Fruit fly (Drosophila melanogaster): ENCODE results near the gene PIG-K.

Gene PIG-K

dm6 chrX:2041312-2041918 is 32.3 kb upstream of the PIG-K start, which contains the start of gene CG4313 (continued):
- TF ChIP-seq fd3F (GFP tag; optimal IDR thresholded peaks at IDR 0.05): peak; percentile 40
- no peak for TF ChIP-seq Hr39 (optimal IDR thresholded peaks at IDR 0.05)
- peak; percentile 28 for TF ChIP-seq odd (GFP tag; optimal IDR thresholded peaks at IDR 0.05)
- TF ChIP-seq sc (optimal IDR thresholded peaks at IDR 0.05): no peak
- no peak for TF ChIP-seq sc (GFP tag; optimal IDR thresholded peaks at IDR 0.05)
- peak; percentile 59 for TF ChIP-seq CG12659 (GFP tag; optimal IDR thresholded peaks at IDR 0.05)
- peak; percentile 22 for TF ChIP-seq gfzf (GFP tag; optimal IDR thresholded peaks at IDR 0.05)
- TF ChIP-seq dmrt11E (tag; optimal IDR thresholded peaks at IDR 0.05): peak; percentile 69
- peak; percentile 48; the same call in 1 of the 2 replicates for TF ChIP-seq CG14441 (GFP tag; IDR thresholded peaks at IDR 0.05)
- TF ChIP-seq trem (tag; optimal IDR thresholded peaks at IDR 0.05): peak; percentile 92
- TF ChIP-seq so (GFP tag; IDR thresholded peaks at IDR 0.05): 0 out of 3 replicates have a peak, but pooled peaks have one; percentile 26
- TF ChIP-seq CG6854 (GFP tag; optimal IDR thresholded peaks at IDR 0.05): no peak
- TF ChIP-seq hth (optimal IDR thresholded peaks at IDR 0.05): no peak
- peak; percentile 51 for TF ChIP-seq CG14667 (GFP tag; IDR thresholded peaks at IDR 0.05)
- no peak for TF ChIP-seq fd102C (GFP tag; optimal IDR thresholded peaks at IDR 0.05)
- TF ChIP-seq Nf-YC (tag; optimal IDR thresholded peaks at IDR 0.05): peak; percentile 72
- peak; percentile 69 for TF ChIP-seq CG7357 (GFP tag; IDR thresholded peaks at IDR 0.05)
- TF ChIP-seq CG34224 (GFP tag; IDR thresholded peaks at IDR 0.05; ENCODE audit: partially characterized antibody): peak; percentile 89
- TF ChIP-seq CG14860 (GFP tag; IDR thresholded peaks at IDR 0.05; ENCODE audit: partially characterized antibody): peak; percentile 88
- peak; percentile 56 for TF ChIP-seq CG7556 (GFP tag; optimal IDR thresholded peaks at IDR 0.05)
- peak; percentile 71 to 78 for TF ChIP-seq dpn (GFP tag; optimal IDR thresholded peaks at IDR 0.05)
- peak; percentile 90 for TF ChIP-seq CG13287 (GFP tag; IDR thresholded peaks at IDR 0.05; ENCODE audit: partially characterized antibody)
- no peak for TF ChIP-seq sens-2 (GFP tag; IDR thresholded peaks at IDR 0.05)
- TF ChIP-seq zfh1 (GFP tag; IDR thresholded peaks at IDR 0.05): peak; percentile 54; the same call in 1 of the 3 replicates
- TF ChIP-seq Mad (GFP tag; optimal IDR thresholded peaks at IDR 0.05): peak; percentile 14
- peak; percentile 74 for TF ChIP-seq CG7786 (GFP tag; optimal IDR thresholded peaks at IDR 0.05)
- no peak for TF ChIP-seq CG10321 (GFP tag; IDR thresholded peaks at IDR 0.05)
- TF ChIP-seq CG11093 (GFP tag; IDR thresholded peaks at IDR 0.05): no peak
- peak; percentile 77 for TF ChIP-seq Xbp1 (GFP tag; optimal IDR thresholded peaks at IDR 0.05)
- peak; percentile 37; the same call in 1 of the 2 replicates for TF ChIP-seq gsb (GFP tag; IDR thresholded peaks at IDR 0.05)
- peak; percentile 26 for TF ChIP-seq tio (GFP tag; optimal IDR thresholded peaks at IDR 0.05)
- peak; percentile 76 for TF ChIP-seq sug (tag; optimal IDR thresholded peaks at IDR 0.05)
- peak; percentile 51 for TF ChIP-seq dm (GFP tag; optimal IDR thresholded peaks at IDR 0.05)
- TF ChIP-seq CG17912 (GFP tag; optimal IDR thresholded peaks at IDR 0.05): no peak
- TF ChIP-seq gem (tag; optimal IDR thresholded peaks at IDR 0.05): peak; percentile 74
- TF ChIP-seq jing (GFP tag; optimal IDR thresholded peaks at IDR 0.05): no peak
- peak; percentile 34 for TF ChIP-seq Oli (tag; optimal IDR thresholded peaks at IDR 0.05)
- TF ChIP-seq CG1647 (GFP tag; optimal IDR thresholded peaks at IDR 0.05): peak; percentile 11
- no peak for TF ChIP-seq CTCF (GFP tag; optimal IDR thresholded peaks at IDR 0.05)
- peak; percentile 52 for TF ChIP-seq CG10654 (GFP tag; optimal IDR thresholded peaks at IDR 0.05)
- TF ChIP-seq ac (GFP tag; optimal IDR thresholded peaks at IDR 0.05): no peak
- no peak for TF ChIP-seq bigmax (GFP tag; optimal IDR thresholded peaks at IDR 0.05)
- peak; percentile 25 for TF ChIP-seq CG12071 (GFP tag; optimal IDR thresholded peaks at IDR 0.05)
- peak; percentile 26 for TF ChIP-seq CG12744 (GFP tag; optimal IDR thresholded peaks at IDR 0.05)
- TF ChIP-seq org-1 (GFP tag; optimal IDR thresholded peaks at IDR 0.05): peak; percentile 58
- TF ChIP-seq cad (GFP tag; optimal IDR thresholded peaks at IDR 0.05): no peak
- TF ChIP-seq CG8765 (GFP tag; IDR thresholded peaks at IDR 0.05): peak; percentile 46; the same call in 1 of the 2 replicates
- TF ChIP-seq CG7987 (GFP tag; optimal IDR thresholded peaks at IDR 0.05): peak; percentile 20
- peak; percentile 95 for TF ChIP-seq Med (GFP tag)
- TF ChIP-seq GATAe (GFP tag; conservative IDR thresholded peaks at IDR 0.05): no peak; the same call in 1 of the 2 replicates
- TF ChIP-seq salm (tag; optimal IDR thresholded peaks at IDR 0.05): no peak
